Worm (Caenorhabditis elegans) whole organism, L4 larva: ENCODE data around the gene srbc-38.

Experiments
- ceh-32 ChIP-seq: sonication (generic microtip); optimal IDR thresholded peaks from 2 replicates; lab custom pipeline; 2016; ENCODE audit warnings: mild to moderate bottlenecking, missing genetic modification characterization, missing compliant biosample characterization; ENCODE audit not compliant: poor library complexity
- ceh-62 ChIP-seq: sonication (generic microtip); optimal IDR thresholded peaks from 2 replicates; lab custom pipeline; 2017; ENCODE audit warnings: missing biosample characterization, missing genetic modification characterization
- daf-16 ChIP-seq, 3 experiments: sonication (generic microtip); optimal IDR thresholded peaks; 2 replicates each; lab custom pipeline; 2016 to 2017; ENCODE audit warnings: missing genetic modification characterization in 3 of 3, missing genetic modification reagents in 3 of 3, mild to moderate bottlenecking in 2 of 3, missing compliant biosample characterization in 2 of 3, missing biosample characterization in 1 of 3, moderate library complexity in 1 of 3
- egl-27 ChIP-seq: sonication (generic microtip); optimal IDR thresholded peaks from 3 replicates; lab custom pipeline; 2017; ENCODE audit warnings: missing biosample characterization, missing genetic modification reagents, missing genetic modification characterization
- hlh-11 ChIP-seq: fragments of 200-800 bp; sonication (Bioruptor generic); optimal IDR thresholded peaks from 2 replicates; lab custom pipeline; 2018; ENCODE audit warnings: mild to moderate bottlenecking, missing genetic modification characterization, missing compliant biosample characterization
- jun-1 ChIP-seq: fragments of 150-350 bp; optimal IDR thresholded peaks from 2 replicates; lab custom pipeline; 2014; ENCODE audit warnings: missing biosample characterization, missing genetic modification reagents, missing genetic modification characterization
- lin-13 ChIP-seq: fragments of 150-350 bp; optimal IDR thresholded peaks from 2 replicates; lab custom pipeline; 2014; ENCODE audit warnings: missing biosample characterization, missing genetic modification reagents, missing genetic modification characterization
- nhr-237 ChIP-seq: sonication (generic microtip); optimal IDR thresholded peaks from 2 replicates; lab custom pipeline; 2017; ENCODE audit warnings: missing biosample characterization, missing genetic modification characterization
- nhr-77 ChIP-seq: fragments of 150-350 bp; optimal IDR thresholded peaks from 2 replicates; lab custom pipeline; 2014; ENCODE audit warnings: missing biosample characterization, missing genetic modification characterization
- set-16 ChIP-seq: fragments of 200-800 bp; sonication (Bioruptor generic); IDR thresholded peaks from 2 replicates; pipeline ENCODE4 v1.3.6; 2022; ENCODE audit warnings: missing genetic modification reagents, missing genetic modification characterization, missing compliant biosample characterization

ce11 chrV:676090-676489 is 30.9 kb upstream of the srbc-38 start:
- no peak for TF ChIP-seq nhr-237
- no peak for TF ChIP-seq hlh-11 (tag; lab: Kevin White, UChicago)
- no peak for TF ChIP-seq jun-1 (tag; lab: Kevin White, UChicago)
- TF ChIP-seq set-16 (GFP tag; lab: Robert Waterston, UW), result no peak
- TF ChIP-seq ceh-32 (tag; lab: Kevin White, UChicago), result no peak
- no peak for TF ChIP-seq nhr-77
- TF ChIP-seq ceh-62 (tag; lab: Kevin White, UChicago), result no peak
- TF ChIP-seq daf-16 (GFP tag; optimal IDR thresholded peaks at IDR 0.05; lab: Kevin White, UChicago), result no peak
- no peak for TF ChIP-seq daf-16 (tag; optimal IDR thresholded peaks at IDR 0.05; lab: Kevin White, UChicago)
- TF ChIP-seq egl-27 (tag; lab: Kevin White, UChicago), result no peak
- TF ChIP-seq lin-13 (GFP tag; lab: Kevin White, UChicago), result no peak
